Fruit fly (Drosophila melanogaster) whole organism, embryonic: ENCODE data around the gene r2d2.

Experiments
- Hmr ChIP-seq: fragments of 200-800 bp; sonication (Bioruptor generic); optimal IDR thresholded peaks from 3 replicates; lab custom pipeline; 2017; ENCODE audit warnings: mild to moderate bottlenecking, missing biosample characterization, missing genetic modification reagents, missing genetic modification characterization
- Meics ChIP-seq: fragments of 200-800 bp; sonication (Bioruptor generic); optimal IDR thresholded peaks from 2 replicates; lab custom pipeline; 2017; ENCODE audit warnings: missing biosample characterization, mild to moderate bottlenecking, missing genetic modification characterization
- jing ChIP-seq: fragments of 200-800 bp; sonication (Bioruptor generic); optimal IDR thresholded peaks from 2 replicates; lab custom pipeline; 2018; ENCODE audit warnings: missing biosample characterization, mild to moderate bottlenecking, missing genetic modification characterization
- repo ChIP-seq: fragments of 200-800 bp; sonication (Bioruptor generic); optimal IDR thresholded peaks from 2 replicates; lab custom pipeline; 2016; ENCODE audit warnings: missing biosample characterization, missing genetic modification characterization

dm6 chr2L:7794689-7795475, 5.1 kb upstream of the r2d2 start:
- TF ChIP-seq Meics (GFP tag; lab: Kevin White, UChicago) (no peak), jing (GFP tag; lab: Kevin White, UChicago) (no peak), Hmr (GFP tag; lab: Kevin White, UChicago) (no peak), repo (GFP tag; lab: Kevin White, UChicago) (no peak)
